Worm (Caenorhabditis elegans) whole organism, L1 larva: ENCODE results near the gene F13C5.2.

Experiments used
- C16A3.4 ChIP-seq: fragments of 150-350 bp; optimal IDR thresholded peaks from 2 replicates; lab custom pipeline; 2014; ENCODE audit warnings: missing biosample characterization, missing genetic modification characterization
- C34B4.2 ChIP-seq: sonication (generic microtip); optimal IDR thresholded peaks from 2 replicates; lab custom pipeline; 2017; ENCODE audit warnings: mild to moderate bottlenecking, missing genetic modification characterization, missing compliant biosample characterization
- Y116A8C.19 ChIP-seq: sonication (generic microtip); optimal IDR thresholded peaks from 2 replicates; lab custom pipeline; 2016; ENCODE audit warnings: missing compliant biosample characterization, missing genetic modification characterization, borderline replicate concordance
- aha-1 ChIP-seq: fragments of 150-350 bp; optimal IDR thresholded peaks from 2 replicates; lab custom pipeline; 2014; ENCODE audit warnings: missing biosample characterization, missing genetic modification characterization
- ceh-63 ChIP-seq: fragments of 200-800 bp; sonication (Bioruptor generic); optimal IDR thresholded peaks from 2 replicates; lab custom pipeline; 2018; ENCODE audit warnings: mild to moderate bottlenecking, missing genetic modification characterization, missing compliant biosample characterization
- ceh-8 ChIP-seq: fragments of 200-800 bp; sonication (Bioruptor generic); optimal IDR thresholded peaks from 2 replicates; lab custom pipeline; 2018; ENCODE audit warnings: mild to moderate bottlenecking, missing genetic modification characterization, moderate library complexity, missing compliant biosample characterization
- efl-1 ChIP-seq, 4 experiments: fragments of 150-350 bp; optimal IDR thresholded peaks in 3 of 4; peaks in 1 of 4; 1 replicate in 1 of 4; 2 replicates in 3 of 4; lab custom pipeline; 2014; ENCODE audit warnings: missing biosample characterization in 2 of 4, missing genetic modification characterization in 2 of 4, missing genetic modification reagents in 2 of 4
- elt-2 ChIP-seq: sonication (generic microtip); optimal IDR thresholded peaks from 2 replicates; lab custom pipeline; 2016; ENCODE audit warnings: missing genetic modification characterization, mild to moderate bottlenecking, inconsistent platforms, missing compliant biosample characterization, missing genetic modification reagents
- ets-5 ChIP-seq: fragments of 200-800 bp; sonication (Bioruptor generic); IDR thresholded peaks from 2 replicates; pipeline ENCODE4 v1.3.6; 2022; ENCODE audit warnings: missing genetic modification characterization, missing compliant biosample characterization
- grh-1 ChIP-seq: fragments of 200-800 bp; sonication (Bioruptor generic); IDR thresholded peaks from 2 replicates; pipeline ENCODE4 v1.3.6; 2022; ENCODE audit warnings: missing genetic modification reagents, missing genetic modification characterization, missing compliant biosample characterization
- hlh-17 ChIP-seq: fragments of 200-800 bp; sonication (Bioruptor generic); optimal IDR thresholded peaks from 2 replicates; lab custom pipeline; 2018; ENCODE audit warnings: missing genetic modification characterization, mild to moderate bottlenecking, missing compliant biosample characterization, moderate library complexity, borderline replicate concordance
- hlh-4 ChIP-seq: sonication (generic microtip); optimal IDR thresholded peaks from 2 replicates; lab custom pipeline; 2016; ENCODE audit warnings: mild to moderate bottlenecking, missing genetic modification characterization, missing compliant biosample characterization
- lin-14 ChIP-seq: fragments of 200-800 bp; sonication (Bioruptor generic); optimal IDR thresholded peaks from 2 replicates; lab custom pipeline; 2018; ENCODE audit warnings: mild to moderate bottlenecking, missing genetic modification characterization, moderate library complexity, missing compliant biosample characterization
- lin-15B ChIP-seq: fragments of 150-350 bp; sonication (generic microtip); optimal IDR thresholded peaks from 3 replicates; lab custom pipeline; 2014; ENCODE audit warnings: missing biosample characterization, missing genetic modification characterization
- lin-35 ChIP-seq, 2 experiments: fragments of 150-350 bp; optimal IDR thresholded peaks; 2 replicates each; lab custom pipeline; 2014; ENCODE audit warnings: missing biosample characterization in 2 of 2, missing genetic modification characterization in 2 of 2, missing genetic modification reagents in 2 of 2
- lir-3 ChIP-seq: sonication (generic microtip); optimal IDR thresholded peaks from 2 replicates; lab custom pipeline; 2016; ENCODE audit warnings: mild to moderate bottlenecking, missing genetic modification characterization, moderate library complexity, missing compliant biosample characterization; ENCODE audit not compliant: poor library complexity
- mef-2 ChIP-seq: fragments of 150-350 bp; optimal IDR thresholded peaks from 2 replicates; lab custom pipeline; 2014; ENCODE audit warnings: missing biosample characterization, missing genetic modification characterization
- mep-1 ChIP-seq: fragments of 150-350 bp; optimal IDR thresholded peaks from 2 replicates; lab custom pipeline; 2014; ENCODE audit warnings: missing biosample characterization, missing genetic modification characterization
- nhr-19 ChIP-seq: fragments of 200-800 bp; sonication (Bioruptor generic); conservative IDR thresholded peaks from 2 replicates; pipeline ENCODE4 v1.3.6; 2022; ENCODE audit warnings: missing genetic modification characterization, missing compliant biosample characterization
- nhr-20 ChIP-seq: sonication (generic microtip); optimal IDR thresholded peaks from 2 replicates; lab custom pipeline; 2016; ENCODE audit warnings: mild to moderate bottlenecking, missing genetic modification characterization, missing compliant biosample characterization
- nhr-237 ChIP-seq: fragments of 150-350 bp; optimal IDR thresholded peaks from 2 replicates; lab custom pipeline; 2014; ENCODE audit warnings: missing biosample characterization, missing genetic modification characterization
- nhr-84 ChIP-seq: sonication (generic microtip); optimal IDR thresholded peaks from 2 replicates; lab custom pipeline; 2017; ENCODE audit warnings: missing biosample characterization, missing genetic modification characterization
- nhr-85 ChIP-seq: sonication (generic microtip); peaks from one replicate; lab custom pipeline; 2016; ENCODE audit warnings: missing genetic modification characterization, inconsistent platforms, missing compliant biosample characterization
- pag-3 ChIP-seq: sonication (generic microtip); optimal IDR thresholded peaks from 2 replicates; lab custom pipeline; 2017; ENCODE audit warnings: missing genetic modification characterization, mild to moderate bottlenecking, missing compliant biosample characterization, antibody characterized with exemption, borderline replicate concordance; ENCODE audit not compliant: insufficient read depth
- skn-1 ChIP-seq: fragments of 150-350 bp; optimal IDR thresholded peaks from 2 replicates; lab custom pipeline; 2014; ENCODE audit warnings: missing biosample characterization, missing genetic modification characterization
- unc-130 ChIP-seq: fragments of 150-350 bp; optimal IDR thresholded peaks from 2 replicates; lab custom pipeline; 2017; ENCODE audit warnings: missing biosample characterization, missing genetic modification characterization, inconsistent platforms
- unc-62 ChIP-seq: fragments of 150-350 bp; optimal IDR thresholded peaks from 2 replicates; lab custom pipeline; 2014; ENCODE audit warnings: missing biosample characterization, missing genetic modification reagents, missing genetic modification characterization
- unc-86 ChIP-seq: sonication (generic microtip); optimal IDR thresholded peaks from 2 replicates; lab custom pipeline; 2016; ENCODE audit warnings: missing genetic modification characterization, missing compliant biosample characterization
- vab-15 ChIP-seq: sonication (generic microtip); optimal IDR thresholded peaks from 2 replicates; lab custom pipeline; 2017; ENCODE audit warnings: missing genotype, mild to moderate bottlenecking, missing genetic modification characterization, missing compliant biosample characterization
- zag-1 ChIP-seq: fragments of 150-350 bp; optimal IDR thresholded peaks from 2 replicates; lab custom pipeline; 2014; ENCODE audit warnings: missing biosample characterization, missing genetic modification characterization
- zip-4 ChIP-seq: fragments of 200-800 bp; sonication (Bioruptor generic); optimal IDR thresholded peaks from 2 replicates; lab custom pipeline; 2018; ENCODE audit warnings: mild to moderate bottlenecking, missing genetic modification characterization, moderate library complexity, missing compliant biosample characterization
- ztf-4 ChIP-seq: fragments of 150-350 bp; optimal IDR thresholded peaks from 2 replicates; lab custom pipeline; 2014; ENCODE audit warnings: missing biosample characterization, missing genetic modification characterization

Gene F13C5.2

ce11 chrX:593910-594447 is at the start of gene F13C5.2:
TSS of gene F13C5.2 (plus strand) at chrX:593960.
- TF ChIP-seq ceh-8 (GFP tag; lab: Kevin White, UChicago) (peak; percentile 56), nhr-85 (tag; lab: Kevin White, UChicago) (peak; percentile 34), unc-130 (tag; lab: Kevin White, UChicago) (no peak)

ce11 chrX:551175-551729 is 42.5 kb upstream of the F13C5.2 start, which contains the start of gene F57C12.2:
TSS of gene F57C12.2 (minus strand) at chrX:551392.
- TF ChIP-seq zag-1 (tag; lab: Kevin White, UChicago), result no peak
- no peak for TF ChIP-seq ets-5 (GFP tag; lab: Robert Waterston, UW)
- no peak for TF ChIP-seq ceh-63 (GFP tag; lab: Kevin White, UChicago)
- peak in 1 of 2 experiments; percentile 25 for TF ChIP-seq lin-35 (GFP tag; optimal IDR thresholded peaks at IDR 0.05; lab: Kevin White, UChicago)
- no peak for TF ChIP-seq lin-15B (tag; lab: Kevin White, UChicago)
- TF ChIP-seq elt-2 (tag; lab: Kevin White, UChicago), result peak; percentile 49
- no peak for TF ChIP-seq skn-1
- TF ChIP-seq hlh-4 (tag; lab: Kevin White, UChicago), result no peak

- TF ChIP-seq lin-35 (GFP tag; optimal IDR thresholded peaks at IDR 0.05; lab: Kevin White, UChicago), result peak in 1 of 2 experiments; percentile 19
- no peak for TF ChIP-seq C16A3.4 (tag; lab: Kevin White, UChicago)
- TF ChIP-seq unc-86 (tag; lab: Kevin White, UChicago), result no peak
- no peak for TF ChIP-seq lir-3 (tag; lab: Kevin White, UChicago)
- TF ChIP-seq unc-62 (GFP tag; lab: Kevin White, UChicago), result no peak
- no peak for TF ChIP-seq pag-3 (tag; lab: Kevin White, UChicago)
Observed at ce11 chrX:553420-553819, 40.3 kb upstream of the F13C5.2 start.

DNA sequence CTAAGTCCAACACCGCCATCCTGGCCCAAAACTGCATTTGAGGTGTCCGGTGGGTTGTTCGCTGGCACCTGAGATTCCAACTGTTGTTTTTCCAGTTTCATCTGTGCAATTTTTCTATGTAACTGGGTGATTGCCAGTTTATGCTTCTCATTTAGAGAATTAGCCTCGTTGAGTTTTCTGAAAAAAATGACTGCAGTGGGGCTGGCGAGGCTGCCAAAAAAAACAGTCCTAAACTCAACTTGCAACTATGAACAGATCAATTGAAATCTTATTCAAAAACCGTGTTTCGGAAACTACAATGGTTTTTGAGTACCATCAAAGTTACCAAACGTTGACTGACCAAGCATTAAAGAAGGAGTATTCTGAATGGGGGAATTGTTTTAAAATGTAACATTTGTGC is 39.9 kb upstream of the F13C5.2 start, which contains the start of gene F57C12.6:
Gene F57C12.6, minus strand, starts transcription at position 101 of the 400 bp plus-strand sequence.
- TF ChIP-seq ztf-4 (tag; lab: Kevin White, UChicago) (no peak), mef-2 (tag; lab: Kevin White, UChicago) (no peak), mep-1 (tag; lab: Kevin White, UChicago) (no peak), grh-1 (GFP tag; lab: Robert Waterston, UW) (no peak), lin-14 (GFP tag; lab: Kevin White, UChicago) (no peak), nhr-19 (no peak), Y116A8C.19 (tag; lab: Kevin White, UChicago) (no peak), C16A3.4 (tag; lab: Kevin White, UChicago) (no peak), hlh-17 (GFP tag; lab: Kevin White, UChicago) (no peak), vab-15 (tag; lab: Kevin White, UChicago) (no peak), unc-62 (GFP tag; lab: Kevin White, UChicago) (no peak), nhr-237 (tag; lab: Kevin White, UChicago) (no peak), unc-86 (tag; lab: Kevin White, UChicago) (no peak), aha-1 (tag; lab: Kevin White, UChicago) (no peak), zag-1 (tag; lab: Kevin White, UChicago) (no peak), nhr-20 (tag; lab: Kevin White, UChicago) (no peak), zip-4 (GFP tag; lab: Kevin White, UChicago) (no peak), nhr-84 (no peak), C34B4.2 (no peak), efl-1 (optimal IDR thresholded peaks at IDR 0.05; lab: Kevin White, UChicago) (no peak), efl-1 (GFP tag; optimal IDR thresholded peaks at IDR 0.05 in 1 of 2; lab: Kevin White, UChicago) (no peak)
- TF ChIP-seq, all 84 proteins: peak for 0
